Worm (Caenorhabditis elegans) whole organism, L1 larva: ENCODE measurements around the gene T13C2.2.

Source experiments
- C04F5.9 ChIP-seq: sonication (generic microtip); optimal IDR thresholded peaks from 2 replicates; lab custom pipeline; 2016; ENCODE audit warnings: missing genetic modification characterization, missing compliant biosample characterization
- C16A3.4 ChIP-seq: fragments of 150-350 bp; optimal IDR thresholded peaks from 2 replicates; lab custom pipeline; 2014; ENCODE audit warnings: missing biosample characterization, missing genetic modification characterization
- aha-1 ChIP-seq: fragments of 150-350 bp; optimal IDR thresholded peaks from 2 replicates; lab custom pipeline; 2014; ENCODE audit warnings: missing biosample characterization, missing genetic modification characterization
- alr-1 ChIP-seq: fragments of 200-800 bp; sonication (Bioruptor generic); optimal IDR thresholded peaks from 2 replicates; lab custom pipeline; 2018; ENCODE audit warnings: borderline replicate concordance, mild to moderate bottlenecking, missing genetic modification characterization, missing compliant biosample characterization
- aly-2 ChIP-seq: fragments of 150-350 bp; optimal IDR thresholded peaks from 2 replicates; lab custom pipeline; 2014; ENCODE audit warnings: missing biosample characterization, missing genetic modification characterization
- ceh-88 ChIP-seq: fragments of 200-800 bp; sonication (Bioruptor generic); IDR thresholded peaks from 2 replicates; pipeline ENCODE4 v1.3.6; 2022; ENCODE audit warnings: missing genetic modification characterization, missing compliant biosample characterization
- ceh-90 ChIP-seq: sonication (generic microtip); optimal IDR thresholded peaks from 2 replicates; lab custom pipeline; 2016; ENCODE audit warnings: missing genetic modification characterization, missing compliant biosample characterization
- ces-1 ChIP-seq: fragments of 150-350 bp; optimal IDR thresholded peaks from 2 replicates; lab custom pipeline; 2014; ENCODE audit warnings: missing biosample characterization, missing genetic modification reagents, missing genetic modification characterization
- dsc-1 ChIP-seq: sonication (generic microtip); optimal IDR thresholded peaks from 2 replicates; lab custom pipeline; 2016; ENCODE audit warnings: mild to moderate bottlenecking, missing genetic modification characterization, missing compliant biosample characterization
- efl-1 ChIP-seq, 4 experiments: fragments of 150-350 bp; optimal IDR thresholded peaks in 3 of 4; peaks in 1 of 4; 1 replicate in 1 of 4; 2 replicates in 3 of 4; lab custom pipeline; 2014; ENCODE audit warnings: missing biosample characterization in 2 of 4, missing genetic modification characterization in 2 of 4, missing genetic modification reagents in 2 of 4
- efl-3 ChIP-seq: fragments of 200-800 bp; sonication (Bioruptor generic); optimal IDR thresholded peaks from 2 replicates; lab custom pipeline; 2018; ENCODE audit warnings: mild to moderate bottlenecking, missing genetic modification characterization, missing compliant biosample characterization
- egl-27 ChIP-seq, 2 experiments: fragments of 150-350 bp in 1 of 2; sonication (generic microtip); optimal IDR thresholded peaks; 3 replicates each; lab custom pipeline; 2017 to 2018; ENCODE audit warnings: missing biosample characterization in 2 of 2, missing genetic modification characterization in 2 of 2, missing genetic modification reagents in 2 of 2
- ets-5 ChIP-seq: fragments of 200-800 bp; sonication (Bioruptor generic); IDR thresholded peaks from 2 replicates; pipeline ENCODE4 v1.3.6; 2022; ENCODE audit warnings: missing genetic modification characterization, missing compliant biosample characterization
- grh-1 ChIP-seq: fragments of 200-800 bp; sonication (Bioruptor generic); IDR thresholded peaks from 2 replicates; pipeline ENCODE4 v1.3.6; 2022; ENCODE audit warnings: missing genetic modification reagents, missing genetic modification characterization, missing compliant biosample characterization
- isw-1 ChIP-seq: fragments of 200-800 bp; sonication (Bioruptor generic); IDR thresholded peaks from 2 replicates; pipeline ENCODE4 v1.3.6; 2022; ENCODE audit warnings: missing genetic modification characterization, missing compliant biosample characterization
- jun-1 ChIP-seq: fragments of 150-350 bp; optimal IDR thresholded peaks from 2 replicates; lab custom pipeline; 2014; ENCODE audit warnings: missing biosample characterization, missing genetic modification reagents, missing genetic modification characterization
- lin-15B ChIP-seq: fragments of 150-350 bp; sonication (generic microtip); optimal IDR thresholded peaks from 3 replicates; lab custom pipeline; 2014; ENCODE audit warnings: missing biosample characterization, missing genetic modification characterization
- lin-39 ChIP-seq: fragments of 150-350 bp; optimal IDR thresholded peaks from 2 replicates; lab custom pipeline; 2014; ENCODE audit warnings: missing biosample characterization, missing genetic modification reagents, missing genetic modification characterization
- lir-3 ChIP-seq: sonication (generic microtip); optimal IDR thresholded peaks from 2 replicates; lab custom pipeline; 2016; ENCODE audit warnings: mild to moderate bottlenecking, missing genetic modification characterization, moderate library complexity, missing compliant biosample characterization; ENCODE audit not compliant: poor library complexity
- lsy-2 ChIP-seq, 2 experiments: fragments of 150-350 bp; optimal IDR thresholded peaks; 2 replicates each; lab custom pipeline; 2014; ENCODE audit warnings: missing biosample characterization in 2 of 2, missing genetic modification characterization in 2 of 2
- mdl-1 ChIP-seq, 2 experiments: fragments of 150-350 bp; optimal IDR thresholded peaks; 2 replicates each; lab custom pipeline; 2014 to 2017; ENCODE audit warnings: missing biosample characterization in 2 of 2, missing genetic modification characterization in 2 of 2, inconsistent platforms in 1 of 2
- mef-2 ChIP-seq: fragments of 150-350 bp; optimal IDR thresholded peaks from 2 replicates; lab custom pipeline; 2014; ENCODE audit warnings: missing biosample characterization, missing genetic modification characterization
- nhr-20 ChIP-seq: sonication (generic microtip); optimal IDR thresholded peaks from 2 replicates; lab custom pipeline; 2016; ENCODE audit warnings: mild to moderate bottlenecking, missing genetic modification characterization, missing compliant biosample characterization
- nhr-28 ChIP-seq: fragments of 150-350 bp; optimal IDR thresholded peaks from 2 replicates; lab custom pipeline; 2014; ENCODE audit warnings: missing biosample characterization, missing genetic modification characterization
- nhr-47 ChIP-seq: sonication (generic microtip); optimal IDR thresholded peaks from 2 replicates; lab custom pipeline; 2016; ENCODE audit warnings: mild to moderate bottlenecking, missing genetic modification characterization, moderate library complexity, missing compliant biosample characterization
- pag-3 ChIP-seq: sonication (generic microtip); optimal IDR thresholded peaks from 2 replicates; lab custom pipeline; 2017; ENCODE audit warnings: missing genetic modification characterization, mild to moderate bottlenecking, missing compliant biosample characterization, antibody characterized with exemption, borderline replicate concordance; ENCODE audit not compliant: insufficient read depth
- pax-3 ChIP-seq: fragments of 200-800 bp; sonication (Bioruptor generic); optimal IDR thresholded peaks from 2 replicates; lab custom pipeline; 2018; ENCODE audit warnings: mild to moderate bottlenecking, missing genetic modification characterization, moderate library complexity, missing compliant biosample characterization
- pqm-1 ChIP-seq: sonication (generic microtip); optimal IDR thresholded peaks from 3 replicates; lab custom pipeline; 2017; ENCODE audit warnings: missing biosample characterization, missing genetic modification characterization
- rnt-1 ChIP-seq: sonication (generic microtip); optimal IDR thresholded peaks from 2 replicates; lab custom pipeline; 2016; ENCODE audit warnings: mild to moderate bottlenecking, missing genetic modification characterization, moderate library complexity, missing compliant biosample characterization
- swsn-7 ChIP-seq: sonication (generic microtip); optimal IDR thresholded peaks from 2 replicates; lab custom pipeline; 2016; ENCODE audit warnings: missing genetic modification characterization, missing compliant biosample characterization
- tlp-1 ChIP-seq: fragments of 150-350 bp; optimal IDR thresholded peaks from 2 replicates; lab custom pipeline; 2014; ENCODE audit warnings: missing biosample characterization, missing genetic modification characterization
- unc-62 ChIP-seq: fragments of 150-350 bp; optimal IDR thresholded peaks from 2 replicates; lab custom pipeline; 2014; ENCODE audit warnings: missing biosample characterization, missing genetic modification reagents, missing genetic modification characterization
- vab-15 ChIP-seq: sonication (generic microtip); optimal IDR thresholded peaks from 2 replicates; lab custom pipeline; 2017; ENCODE audit warnings: missing genotype, mild to moderate bottlenecking, missing genetic modification characterization, missing compliant biosample characterization
- zip-4 ChIP-seq: fragments of 200-800 bp; sonication (Bioruptor generic); optimal IDR thresholded peaks from 2 replicates; lab custom pipeline; 2018; ENCODE audit warnings: mild to moderate bottlenecking, missing genetic modification characterization, moderate library complexity, missing compliant biosample characterization
- ztf-11 ChIP-seq, 2 experiments: sonication (generic microtip); optimal IDR thresholded peaks; 2 replicates each; lab custom pipeline; 2016 to 2017; ENCODE audit warnings: missing genetic modification characterization in 2 of 2, missing biosample characterization in 1 of 2, missing compliant biosample characterization in 1 of 2
- ztf-4 ChIP-seq: fragments of 150-350 bp; optimal IDR thresholded peaks from 2 replicates; lab custom pipeline; 2014; ENCODE audit warnings: missing biosample characterization, missing genetic modification characterization

The T13C2.2 gene

ce11 chrII:6800104-6800711 lies 8.2 kb downstream of the T13C2.2 start, which contains the start of gene F31E8.4 (continued):
- no peak for TF ChIP-seq efl-3 (GFP tag; lab: Kevin White, UChicago)
- TF ChIP-seq ztf-4 (tag; lab: Kevin White, UChicago): no peak
- TF ChIP-seq isw-1 (GFP tag; lab: Robert Waterston, UW): no peak
- TF ChIP-seq tlp-1 (tag; lab: Kevin White, UChicago): no peak
- TF ChIP-seq lin-39 (tag; lab: Kevin White, UChicago): no peak
- no peak for TF ChIP-seq lin-15B (tag; lab: Kevin White, UChicago)
- no peak for TF ChIP-seq pag-3 (tag; lab: Kevin White, UChicago)
- no peak for TF ChIP-seq nhr-28 (tag; lab: Kevin White, UChicago)
- TF ChIP-seq aha-1: no peak
- TF ChIP-seq rnt-1: peak; percentile 14
- TF ChIP-seq mdl-1 (tag; optimal IDR thresholded peaks at IDR 0.05; lab: Kevin White, UChicago): peak in 1 of 2 experiments; percentile 24
- TF ChIP-seq efl-1 (optimal IDR thresholded peaks at IDR 0.05; lab: Kevin White, UChicago): peak; percentile 5
- TF ChIP-seq efl-1 (GFP tag; optimal IDR thresholded peaks at IDR 0.05 in 1 of 2; lab: Kevin White, UChicago): no peak
- TF ChIP-seq aly-2: no peak
- TF ChIP-seq ets-5: no peak

DNA sequence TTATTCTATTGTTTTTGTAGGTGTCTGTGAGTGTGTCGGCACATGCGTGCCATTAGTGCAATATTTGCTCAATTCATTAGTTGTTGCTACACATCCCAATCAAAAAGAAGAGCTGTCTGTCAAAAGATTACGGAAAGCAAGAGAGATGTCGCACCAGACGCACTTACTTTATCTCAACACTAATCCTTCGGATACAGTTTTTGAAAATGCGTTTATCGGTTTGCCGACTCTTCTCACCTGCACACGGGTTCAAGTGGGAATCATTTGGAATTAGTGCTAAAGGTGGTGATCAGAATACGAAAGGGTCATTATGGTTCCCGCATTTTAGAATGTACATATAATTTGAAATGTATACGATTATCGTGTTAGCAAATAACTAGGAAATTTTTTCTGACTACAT lies 9.3 kb downstream of the T13C2.2 start:
- no peak for TF ChIP-seq C16A3.4 (tag; lab: Kevin White, UChicago)
- TF ChIP-seq alr-1 (tag; lab: Kevin White, UChicago): no peak
- no peak for TF ChIP-seq lin-15B (tag; lab: Kevin White, UChicago)
- TF ChIP-seq ztf-11 (tag; optimal IDR thresholded peaks at IDR 0.05; lab: Kevin White, UChicago): no peak
- no peak for TF ChIP-seq lsy-2 (tag; optimal IDR thresholded peaks at IDR 0.05; lab: Kevin White, UChicago)
- no peak for TF ChIP-seq unc-62 (GFP tag; lab: Kevin White, UChicago)
- no peak for TF ChIP-seq swsn-7
- TF ChIP-seq egl-27 (tag; optimal IDR thresholded peaks at IDR 0.05; lab: Kevin White, UChicago): no peak
- no peak for TF ChIP-seq nhr-20 (tag; lab: Kevin White, UChicago)
- TF ChIP-seq tlp-1 (tag; lab: Kevin White, UChicago): no peak
- no peak for TF ChIP-seq C04F5.9 (tag; lab: Kevin White, UChicago)
- no peak for TF ChIP-seq efl-1 (optimal IDR thresholded peaks at IDR 0.05; lab: Kevin White, UChicago)
- no peak for TF ChIP-seq efl-1 (GFP tag; optimal IDR thresholded peaks at IDR 0.05 in 1 of 2; lab: Kevin White, UChicago)
- TF ChIP-seq, all 84 proteins: peak for 0

ce11 chrII:6803024-6803423 lies 11.0 kb downstream of the T13C2.2 start, which contains the start of gene tab-1:
Gene tab-1 (plus strand): TSS chrII:6803324.
- TF ChIP-seq vab-15 (tag; lab: Kevin White, UChicago) (no peak), mef-2 (no peak), lir-3 (tag; lab: Kevin White, UChicago) (no peak), isw-1 (GFP tag; lab: Robert Waterston, UW) (no peak), ztf-11 (tag; optimal IDR thresholded peaks at IDR 0.05; lab: Kevin White, UChicago) (no peak), pqm-1 (tag; lab: Kevin White, UChicago) (no peak), ceh-88 (no peak), zip-4 (GFP tag; lab: Kevin White, UChicago) (no peak), nhr-20 (tag; lab: Kevin White, UChicago) (no peak), nhr-47 (tag; lab: Kevin White, UChicago) (no peak), dsc-1 (no peak), grh-1 (GFP tag; lab: Robert Waterston, UW) (no peak), pag-3 (tag; lab: Kevin White, UChicago) (no peak), ets-5 (no peak), pax-3 (tag; lab: Kevin White, UChicago) (no peak), ceh-90 (tag; lab: Kevin White, UChicago) (no peak), jun-1 (tag; lab: Kevin White, UChicago) (no peak), aly-2 (no peak), ces-1 (no peak)
